Fruit fly (Drosophila melanogaster) whole organism, embryonic: ENCODE results near the gene Sf3b3.

Experiments used
- CG11247 ChIP-seq: fragments of 200-800 bp; sonication (Bioruptor generic); IDR thresholded peaks from 2 replicates; pipeline ENCODE4 v1.3.6; 2022; ENCODE audit warnings: missing biosample characterization, missing genetic modification characterization
- CG14710 ChIP-seq: fragments of 200-800 bp; sonication (Bioruptor generic); optimal IDR thresholded peaks from 3 replicates; lab custom pipeline; 2019; ENCODE audit warnings: missing biosample characterization, mild to moderate bottlenecking, missing genetic modification characterization, moderate library complexity
- CG15073 ChIP-seq: fragments of 200-800 bp; sonication (Bioruptor generic); optimal IDR thresholded peaks from 2 replicates; lab custom pipeline; 2016; ENCODE audit warnings: missing biosample characterization, missing genetic modification characterization
- CG1603 ChIP-seq: fragments of 200-800 bp; sonication (Bioruptor generic); optimal IDR thresholded peaks from 2 replicates; lab custom pipeline; 2019; ENCODE audit warnings: missing biosample characterization, mild to moderate bottlenecking, missing genetic modification characterization, moderate library complexity
- CG17802 ChIP-seq: fragments of 200-800 bp; sonication (Bioruptor generic); optimal IDR thresholded peaks from 2 replicates; lab custom pipeline; 2018; ENCODE audit warnings: missing biosample characterization, mild to moderate bottlenecking, missing genetic modification characterization, moderate library complexity
- CG1792 ChIP-seq: fragments of 200-800 bp; sonication (Bioruptor generic); optimal IDR thresholded peaks from 2 replicates; lab custom pipeline; 2016; ENCODE audit warnings: missing biosample characterization, missing genetic modification characterization
- CG18011 ChIP-seq: fragments of 200-800 bp; sonication (Bioruptor generic); optimal IDR thresholded peaks from 2 replicates; lab custom pipeline; 2017; ENCODE audit warnings: missing biosample characterization, missing genetic modification characterization, mild to moderate bottlenecking, moderate library complexity, missing genotype
- CG1832 ChIP-seq: fragments of 200-800 bp; sonication (Bioruptor generic); optimal IDR thresholded peaks from 2 replicates; lab custom pipeline; 2017; ENCODE audit warnings: missing biosample characterization, mild to moderate bottlenecking, missing genetic modification characterization, inconsistent platforms
- CG2116 ChIP-seq: fragments of 200-800 bp; sonication (Bioruptor generic); optimal IDR thresholded peaks from 3 replicates; lab custom pipeline; 2018; ENCODE audit warnings: missing biosample characterization, mild to moderate bottlenecking, missing genetic modification characterization
- CG2120 ChIP-seq: fragments of 200-800 bp; sonication (Bioruptor generic); optimal IDR thresholded peaks from 3 replicates; lab custom pipeline; 2016; ENCODE audit warnings: missing biosample characterization, missing genetic modification characterization
- CG33557 ChIP-seq: fragments of 200-800 bp; sonication (Bioruptor generic); optimal IDR thresholded peaks from 2 replicates; lab custom pipeline; 2019; ENCODE audit warnings: missing biosample characterization, mild to moderate bottlenecking, missing genetic modification characterization, moderate library complexity
- CG9817 ChIP-seq: fragments of 200-800 bp; sonication (Bioruptor generic); optimal IDR thresholded peaks from 2 replicates; lab custom pipeline; 2018; ENCODE audit warnings: missing biosample characterization, mild to moderate bottlenecking, missing genetic modification characterization, moderate library complexity
- D ChIP-seq, 2 experiments: fragments of 200-800 bp in 1 of 2; fragments of >200 bp in 1 of 2; sonication (Bioruptor generic) in 1 of 2; optimal IDR thresholded peaks; 2 replicates in 1 of 2; 3 replicates in 1 of 2; lab custom pipeline; 2017; ENCODE audit warnings: mild to moderate bottlenecking in 1 of 2, missing biosample characterization in 1 of 2, missing genetic modification characterization in 1 of 2, missing genetic modification reagents in 1 of 2
- Dbx ChIP-seq: fragments of 200-800 bp; sonication (Bioruptor generic); IDR thresholded peaks from 3 replicates; pipeline ENCODE4 v1.3.6; 2022; ENCODE audit warnings: missing biosample characterization, missing genetic modification characterization
- Deaf1 ChIP-seq: fragments of 200-800 bp; optimal IDR thresholded peaks from 3 replicates; lab custom pipeline; 2019; ENCODE audit warnings: missing biosample characterization, mild to moderate bottlenecking, missing genetic modification characterization, moderate library complexity
- Dll ChIP-seq: fragments of 200-800 bp; sonication (Bioruptor generic); IDR thresholded peaks from 4 replicates; pipeline ENCODE4 v1.3.6; 2022; ENCODE audit warnings: missing biosample characterization, missing genetic modification characterization; ENCODE audit not compliant: partially characterized antibody
- Elba2 ChIP-seq: fragments of 200-800 bp; sonication (Bioruptor generic); optimal IDR thresholded peaks from 3 replicates; lab custom pipeline; 2016; ENCODE audit warnings: missing biosample characterization, missing genetic modification characterization
- Ets97D ChIP-seq: fragments of 200-800 bp; sonication (Bioruptor generic); optimal IDR thresholded peaks from 3 replicates; lab custom pipeline; 2016; ENCODE audit warnings: missing biosample characterization, missing genetic modification characterization
- Gsc ChIP-seq: fragments of 200-800 bp; sonication (Bioruptor generic); IDR thresholded peaks from 2 replicates; pipeline ENCODE4 v1.3.6; 2022; ENCODE audit warnings: missing biosample characterization, missing genetic modification characterization
- H15 ChIP-seq: fragments of 200-800 bp; sonication (Bioruptor generic); IDR thresholded peaks from 3 replicates; pipeline ENCODE4 v1.3.6; 2022; ENCODE audit warnings: missing biosample characterization, missing genetic modification characterization
- Mes4 ChIP-seq: fragments of 200-800 bp; sonication (Bioruptor generic); optimal IDR thresholded peaks from 2 replicates; lab custom pipeline; 2016; ENCODE audit warnings: missing biosample characterization, missing genetic modification characterization
- NK7.1 ChIP-seq: fragments of 200-800 bp; sonication (Bioruptor generic); optimal IDR thresholded peaks from 3 replicates; lab custom pipeline; 2016; ENCODE audit warnings: missing biosample characterization, missing genetic modification characterization
- Oaz ChIP-seq: fragments of 200-800 bp; sonication (Bioruptor generic); IDR thresholded peaks from 2 replicates; pipeline ENCODE4 v1.3.6; 2022; ENCODE audit warnings: missing biosample characterization, missing genetic modification characterization
- Opbp ChIP-seq: fragments of 200-800 bp; sonication (Bioruptor generic); IDR thresholded peaks from 3 replicates; pipeline ENCODE4 v1.3.6; 2022; ENCODE audit warnings: missing biosample characterization, missing genetic modification characterization; ENCODE audit not compliant: partially characterized antibody
- Pdp1 ChIP-seq, 2 experiments: fragments of 200-800 bp; sonication (Bioruptor generic); optimal IDR thresholded peaks; 3 replicates each; lab custom pipeline; 2016; ENCODE audit warnings: missing biosample characterization in 2 of 2, missing genetic modification characterization in 2 of 2, mild to moderate bottlenecking in 1 of 2, moderate library complexity in 1 of 2
- abd-A ChIP-seq: fragments of 200-800 bp; sonication (Bioruptor generic); optimal IDR thresholded peaks from 3 replicates; lab custom pipeline; 2019; ENCODE audit warnings: missing biosample characterization, mild to moderate bottlenecking, missing genetic modification characterization, moderate library complexity
- btn ChIP-seq: fragments of 200-800 bp; sonication (Bioruptor generic); optimal IDR thresholded peaks from 2 replicates; lab custom pipeline; 2016; ENCODE audit warnings: missing biosample characterization, missing genetic modification characterization
- ci ChIP-seq: fragments of 200-800 bp; sonication (Bioruptor generic); IDR thresholded peaks from 3 replicates; pipeline ENCODE4 v1.3.6; 2022; ENCODE audit warnings: missing biosample characterization, missing genetic modification characterization
- dan ChIP-seq: fragments of 200-800 bp; sonication (Bioruptor generic); IDR thresholded peaks from 2 replicates; pipeline ENCODE4 v1.3.6; 2022; ENCODE audit warnings: missing biosample characterization, missing genetic modification characterization
- eve ChIP-seq, 2 experiments: fragments of >200 bp; optimal IDR thresholded peaks; 2 replicates each; lab custom pipeline; 2017; ENCODE audit warnings: missing biosample characterization in 2 of 2, missing genetic modification characterization in 2 of 2
- gsb ChIP-seq: fragments of 200-800 bp; sonication (Bioruptor generic); IDR thresholded peaks from 2 replicates; pipeline ENCODE4 v1.3.6; 2022; ENCODE audit warnings: missing biosample characterization, missing genetic modification characterization
- hbn ChIP-seq: fragments of 200-800 bp; sonication (Bioruptor generic); IDR thresholded peaks from 2 replicates; pipeline ENCODE4 v1.3.6; 2022; ENCODE audit warnings: missing biosample characterization, missing genetic modification characterization; ENCODE audit not compliant: partially characterized antibody
- jumu ChIP-seq: fragments of 200-800 bp; sonication (Bioruptor generic); optimal IDR thresholded peaks from 3 replicates; lab custom pipeline; 2016; ENCODE audit warnings: missing biosample characterization, missing genetic modification characterization
- lov ChIP-seq, 2 experiments: fragments of 200-800 bp in 1 of 2; fragments of >200 bp in 1 of 2; sonication (Bioruptor generic) in 1 of 2; IDR thresholded peaks in 1 of 2; optimal IDR thresholded peaks in 1 of 2; 2 replicates in 1 of 2; 3 replicates in 1 of 2; pipeline versions ENCODE4 v1.3.6 to Lab custom; 2017 to 2022; ENCODE audit warnings: missing biosample characterization in 1 of 2, missing genetic modification characterization in 1 of 2
- luna ChIP-seq: fragments of 200-800 bp; sonication (Bioruptor generic); optimal IDR thresholded peaks from 2 replicates; lab custom pipeline; 2016; ENCODE audit warnings: missing biosample characterization, missing genetic modification characterization
- pho ChIP-seq: fragments of 200-800 bp; sonication (Bioruptor generic); optimal IDR thresholded peaks from 2 replicates; lab custom pipeline; 2016; ENCODE audit warnings: missing biosample characterization, missing genetic modification characterization
- prd ChIP-seq, 3 experiments: fragments of >200 bp in 2 of 3; fragments of 200-800 bp in 1 of 3; sonication (Bioruptor generic) in 1 of 3; optimal IDR thresholded peaks in 2 of 3; IDR thresholded peaks in 1 of 3; 2 replicates in 2 of 3; 3 replicates in 1 of 3; pipeline versions ENCODE4 v1.3.6 to Lab custom; 2017 to 2022; ENCODE audit warnings: missing biosample characterization in 1 of 3, missing genetic modification characterization in 1 of 3
- pros ChIP-seq: fragments of 200-800 bp; sonication (Bioruptor generic); optimal IDR thresholded peaks from 3 replicates; lab custom pipeline; 2019; ENCODE audit warnings: missing biosample characterization, mild to moderate bottlenecking, missing genetic modification characterization, moderate library complexity
- pzg ChIP-seq: fragments of 200-800 bp; sonication (Bioruptor generic); optimal IDR thresholded peaks from 3 replicates; lab custom pipeline; 2018; ENCODE audit warnings: missing biosample characterization, mild to moderate bottlenecking, missing genetic modification characterization, moderate library complexity
- rib ChIP-seq: fragments of 200-800 bp; sonication (Bioruptor generic); IDR thresholded peaks from 2 replicates; pipeline ENCODE4 v1.3.6; 2022; ENCODE audit warnings: missing biosample characterization, missing genetic modification characterization
- salm ChIP-seq: fragments of 200-800 bp; sonication (Bioruptor generic); optimal IDR thresholded peaks from 2 replicates; lab custom pipeline; 2018; ENCODE audit warnings: missing biosample characterization, mild to moderate bottlenecking, missing genetic modification characterization
- scrt ChIP-seq: fragments of 200-800 bp; sonication (Bioruptor generic); optimal IDR thresholded peaks from 2 replicates; lab custom pipeline; 2018; ENCODE audit warnings: missing biosample characterization, mild to moderate bottlenecking, missing genetic modification characterization, moderate library complexity
- sima ChIP-seq: fragments of 200-800 bp; sonication (Bioruptor generic); optimal IDR thresholded peaks from 2 replicates; lab custom pipeline; 2016; ENCODE audit warnings: missing biosample characterization, missing genetic modification characterization
- ssp ChIP-seq: fragments of 200-800 bp; sonication (Bioruptor generic); IDR thresholded peaks from 2 replicates; pipeline ENCODE4 v1.3.6; 2022; ENCODE audit warnings: missing biosample characterization, missing genetic modification characterization
- tap ChIP-seq: fragments of 200-800 bp; optimal IDR thresholded peaks from 3 replicates; lab custom pipeline; 2019; ENCODE audit warnings: missing biosample characterization, mild to moderate bottlenecking, missing genetic modification characterization, moderate library complexity
- tna ChIP-seq: fragments of 200-800 bp; sonication (Bioruptor generic); IDR thresholded peaks from 2 replicates; pipeline ENCODE4 v1.3.6; 2022; ENCODE audit warnings: missing biosample characterization, missing genetic modification characterization; ENCODE audit not compliant: partially characterized antibody
- tx ChIP-seq: fragments of 200-800 bp; sonication (Bioruptor generic); optimal IDR thresholded peaks from 2 replicates; lab custom pipeline; 2016; ENCODE audit warnings: missing biosample characterization, missing genetic modification characterization
- vvl ChIP-seq: fragments of 200-800 bp; sonication (Bioruptor generic); IDR thresholded peaks from 2 replicates; pipeline ENCODE4 v1.3.6; 2022; ENCODE audit warnings: missing biosample characterization, missing genetic modification characterization
- yki ChIP-seq: fragments of >200 bp; optimal IDR thresholded peaks from 3 replicates; lab custom pipeline; 2018

Sf3b3 gene

dm6 chr3L:819297-819886, 13.8 kb downstream of the Sf3b3 start (continued):
- TF ChIP-seq hbn (no peak), CG2116 (GFP tag; lab: Kevin White, UChicago) (peak; percentile 36), Ets97D (peak; percentile 54), CG1792 (peak; percentile 82), luna (GFP tag; lab: Kevin White, UChicago) (no peak), ssp (peak; percentile 82), CG15073 (GFP tag; lab: Kevin White, UChicago) (peak; percentile 20), CG33557 (GFP tag; lab: Kevin White, UChicago) (no peak), CG1603 (peak; percentile 93), CG9817 (tag; lab: Kevin White, UChicago) (peak; percentile 85), lov (optimal IDR thresholded peaks at IDR 0.05; lab: Kevin White, UChicago) (no peak), lov (GFP tag; IDR thresholded peaks at IDR 0.05; lab: Robert Waterston, UW) (peak; percentile 93), Dll (GFP tag; lab: Robert Waterston, UW) (no peak), D (optimal IDR thresholded peaks at IDR 0.05; lab: Kevin White, UChicago) (no peak), D (GFP tag; optimal IDR thresholded peaks at IDR 0.05; lab: Kevin White, UChicago) (peak; percentile 62), pzg (no peak), Oaz (GFP tag; lab: Robert Waterston, UW) (peak; percentile 88), Opbp (GFP tag; lab: Robert Waterston, UW) (no peak), Pdp1 (GFP tag; optimal IDR thresholded peaks at IDR 0.05; lab: Kevin White, UChicago) (peak; percentile 86 to 90), jumu (GFP tag; lab: Kevin White, UChicago) (peak; percentile 88), Gsc (GFP tag; lab: Robert Waterston, UW) (peak; percentile 75), gsb (peak; percentile 89), CG14710 (peak; percentile 58), CG2120 (GFP tag; lab: Kevin White, UChicago) (peak; percentile 89), eve (GFP tag; optimal IDR thresholded peaks at IDR 0.05; lab: Kevin White, UChicago) (no peak), prd (optimal IDR thresholded peaks at IDR 0.05; lab: Kevin White, UChicago) (no peak), prd (GFP tag; IDR thresholded peaks at IDR 0.05; lab: Robert Waterston, UW) (peak; percentile 95), scrt (peak; percentile 80), CG17802 (tag; lab: Kevin White, UChicago) (peak; percentile 57), CG11247 (GFP tag; lab: Robert Waterston, UW) (peak; percentile 91), tna (no peak), vvl (GFP tag; lab: Robert Waterston, UW) (peak; percentile 97), tx (GFP tag; lab: Kevin White, UChicago) (peak; percentile 81), pros (GFP tag; lab: Kevin White, UChicago) (peak; percentile 3), abd-A (tag; lab: Kevin White, UChicago) (peak; percentile 77), pho (GFP tag; lab: Kevin White, UChicago) (peak; percentile 81), dan (GFP tag; lab: Robert Waterston, UW) (peak; percentile 53; the same call in 1 of the 2 replicates), Deaf1 (tag; lab: Kevin White, UChicago) (peak; percentile 48), NK7.1 (GFP tag; lab: Kevin White, UChicago) (peak; percentile 73), sima (GFP tag; lab: Kevin White, UChicago) (peak; percentile 54), yki (lab: Kevin White, UChicago) (no peak), CG18011 (GFP tag; lab: Kevin White, UChicago) (peak; percentile 66), rib (GFP tag; lab: Robert Waterston, UW) (peak; percentile 88), ci (GFP tag; lab: Robert Waterston, UW) (peak; percentile 98), tap (tag; lab: Kevin White, UChicago) (peak; percentile 77), Dbx (GFP tag; lab: Robert Waterston, UW) (peak; percentile 82), salm (tag; lab: Kevin White, UChicago) (peak; percentile 67), btn (peak; percentile 79), CG1832 (no peak), H15 (peak; percentile 93), Elba2 (GFP tag; lab: Kevin White, UChicago) (no peak), Mes4 (peak; percentile 80)
